Fruit fly (Drosophila melanogaster) whole organism: ENCODE measurements around the gene CG9948.

Experiments used
- Dll ChIP-seq: fragments of >200 bp; optimal IDR thresholded peaks from 2 replicates; lab custom pipeline; 2017
- pan ChIP-seq: fragments of >200 bp; optimal IDR thresholded peaks from 2 replicates; lab custom pipeline; 2017

dm6 chr3L:6957753-6958420 lies 2.1 kb downstream of the CG9948 start, which contains the start of the genes Uqcc1 and Surf1:
- TF ChIP-seq Dll (lab: Kevin White, UChicago): no peak
- no peak for TF ChIP-seq pan
